Worm (Caenorhabditis elegans) whole organism, L4/young adult: ENCODE measurements around the gene tag-244.

Source experiments
- W03F9.2 ChIP-seq: fragments of 150-350 bp; optimal IDR thresholded peaks from 2 replicates; lab custom pipeline; 2014; ENCODE audit warnings: missing biosample characterization, missing genetic modification characterization
- dao-5 ChIP-seq: sonication (generic microtip); optimal IDR thresholded peaks from 2 replicates; lab custom pipeline; 2016; ENCODE audit warnings: missing genotype, missing genetic modification characterization, moderate library complexity, missing compliant biosample characterization
- him-1 ChIP-seq: sonication (generic microtip); optimal IDR thresholded peaks from 2 replicates; lab custom pipeline; 2016; ENCODE audit warnings: missing genotype, missing genetic modification reagents, missing genetic modification characterization, missing compliant biosample characterization

ce11 chrIV:1553195-1553918, 2.7 kb downstream of the tag-244 start, which contains the start of gene C34H4.2:
- TF ChIP-seq dao-5 (tag; lab: Kevin White, UChicago), result no peak
- TF ChIP-seq him-1 (tag; lab: Kevin White, UChicago), result no peak
- TF ChIP-seq W03F9.2 (tag; lab: Kevin White, UChicago), result no peak
